Worm (Caenorhabditis elegans): ENCODE data around the gene C14C11.4.

- no peak for TF ChIP-seq ceh-13 (GFP tag; optimal IDR thresholded peaks at IDR 0.05)
- TF ChIP-seq flt-1 (GFP tag; IDR thresholded peaks at IDR 0.05) = no peak
- no peak for TF ChIP-seq B0310.2 (tag; optimal IDR thresholded peaks at IDR 0.05)
- no peak for TF ChIP-seq sea-1 (GFP tag; conservative IDR thresholded peaks at IDR 0.05)
- no peak for TF ChIP-seq hmg-4 (GFP tag; optimal IDR thresholded peaks at IDR 0.05)
- TF ChIP-seq ama-1 (optimal IDR thresholded peaks at IDR 0.05) = no peak
- TF ChIP-seq tbx-37 (GFP tag; conservative IDR thresholded peaks at IDR 0.05) = no peak
- no peak for TF ChIP-seq ceh-36 (tag; optimal IDR thresholded peaks at IDR 0.05)
- TF ChIP-seq ets-7 (tag; optimal IDR thresholded peaks at IDR 0.05) = no peak
Measured at ce11 chrV:5613109-5613508, 34.3 kb upstream of the C14C11.4 start, which contains the start of gene lrpc-1.
